Fruit fly (Drosophila melanogaster) whole organism, prepupa: ENCODE results near the gene Reg-2.

Source experiments
- Blimp-1 ChIP-seq: fragments of 200-800 bp; sonication (Bioruptor generic); optimal IDR thresholded peaks from 3 replicates; lab custom pipeline; 2017; ENCODE audit warnings: missing biosample characterization, missing genetic modification characterization, mild to moderate bottlenecking, moderate library complexity, missing genetic modification reagents
- CG10669 ChIP-seq: fragments of 200-800 bp; sonication (Bioruptor generic); optimal IDR thresholded peaks from 3 replicates; lab custom pipeline; 2018; ENCODE audit warnings: missing biosample characterization, mild to moderate bottlenecking, missing genetic modification characterization, moderate library complexity
- CG11294 ChIP-seq: fragments of 200-800 bp; sonication (Bioruptor generic); IDR thresholded peaks from 2 replicates; pipeline ENCODE4 v1.3.6; 2022; ENCODE audit warnings: missing biosample characterization, missing genetic modification characterization
- CG11902 ChIP-seq: fragments of 200-800 bp; sonication (Bioruptor generic); optimal IDR thresholded peaks from 3 replicates; lab custom pipeline; 2016; ENCODE audit warnings: missing biosample characterization, missing genetic modification characterization
- CG1621 ChIP-seq: fragments of 200-800 bp; sonication (Bioruptor generic); optimal IDR thresholded peaks from 3 replicates; lab custom pipeline; 2018; ENCODE audit warnings: missing biosample characterization, mild to moderate bottlenecking, missing genetic modification characterization
- CG16779 ChIP-seq: fragments of 200-800 bp; sonication (Bioruptor generic); optimal IDR thresholded peaks from 3 replicates; lab custom pipeline; 2017; ENCODE audit warnings: missing biosample characterization, mild to moderate bottlenecking, missing genetic modification characterization
- CG3032 ChIP-seq: fragments of 200-800 bp; optimal IDR thresholded peaks from 2 replicates; lab custom pipeline; 2019; ENCODE audit warnings: missing biosample characterization, mild to moderate bottlenecking, missing genetic modification characterization, moderate library complexity
- CG31627 ChIP-seq: fragments of 200-800 bp; sonication (Bioruptor generic); optimal IDR thresholded peaks from 3 replicates; lab custom pipeline; 2016; ENCODE audit warnings: missing biosample characterization, missing genetic modification characterization
- CG34406 ChIP-seq: fragments of 200-800 bp; sonication (Bioruptor generic); optimal IDR thresholded peaks from 3 replicates; lab custom pipeline; 2016; ENCODE audit warnings: missing biosample characterization, missing genetic modification characterization
- CG6163 ChIP-seq: fragments of 200-800 bp; sonication (Bioruptor generic); IDR thresholded peaks from 3 replicates; pipeline ENCODE4 v1.3.6; 2022; ENCODE audit warnings: missing biosample characterization, missing genetic modification characterization
- CG6276 ChIP-seq: fragments of 200-800 bp; sonication (Bioruptor generic); optimal IDR thresholded peaks from 2 replicates; lab custom pipeline; 2017; ENCODE audit warnings: missing biosample characterization, mild to moderate bottlenecking, missing genetic modification characterization
- CG6792 ChIP-seq: fragments of 200-800 bp; sonication (Bioruptor generic); optimal IDR thresholded peaks from 3 replicates; lab custom pipeline; 2016; ENCODE audit warnings: missing biosample characterization, missing genetic modification characterization
- CG6808 ChIP-seq: fragments of 200-800 bp; sonication (Bioruptor generic); optimal IDR thresholded peaks from 3 replicates; lab custom pipeline; 2017; ENCODE audit warnings: missing biosample characterization, missing genetic modification characterization, mild to moderate bottlenecking, moderate library complexity, missing genetic modification reagents
- CG6854 ChIP-seq: fragments of 200-800 bp; sonication (Bioruptor generic); optimal IDR thresholded peaks from 2 replicates; lab custom pipeline; 2017; ENCODE audit warnings: missing biosample characterization, mild to moderate bottlenecking, missing genetic modification characterization
- CG7368 ChIP-seq: fragments of 200-800 bp; sonication (Bioruptor generic); optimal IDR thresholded peaks from 3 replicates; lab custom pipeline; 2016; ENCODE audit warnings: missing biosample characterization, missing genetic modification characterization
- CG8119 ChIP-seq: fragments of 200-800 bp; sonication (Bioruptor generic); IDR thresholded peaks from 3 replicates; pipeline ENCODE4 v1.3.6; 2022; ENCODE audit warnings: missing biosample characterization, missing genetic modification characterization
- CG8319 ChIP-seq: fragments of 200-800 bp; sonication (Bioruptor generic); optimal IDR thresholded peaks from 3 replicates; lab custom pipeline; 2016; ENCODE audit warnings: missing biosample characterization, missing genetic modification characterization
- CG8632 ChIP-seq: fragments of 200-800 bp; sonication (Bioruptor generic); optimal IDR thresholded peaks from 3 replicates; lab custom pipeline; 2016; ENCODE audit warnings: missing biosample characterization, missing genetic modification characterization
- Eip75B ChIP-seq: fragments of 200-800 bp; sonication (Bioruptor generic); optimal IDR thresholded peaks from 3 replicates; lab custom pipeline; 2016; ENCODE audit warnings: missing biosample characterization, missing genetic modification characterization
- Eip78C ChIP-seq: fragments of 200-800 bp; sonication (Bioruptor generic); peaks from one replicate; lab custom pipeline; 2016; ENCODE audit warnings: missing biosample characterization, missing genetic modification characterization
- Eip93F ChIP-seq: fragments of 200-800 bp; sonication (Bioruptor generic); optimal IDR thresholded peaks from 2 replicates; lab custom pipeline; 2016; ENCODE audit warnings: missing biosample characterization, mild to moderate bottlenecking, missing genetic modification characterization
- Ets21C ChIP-seq: fragments of 200-800 bp; sonication (Bioruptor generic); optimal IDR thresholded peaks from 3 replicates; lab custom pipeline; 2016; ENCODE audit warnings: missing biosample characterization, missing genetic modification characterization
- Gug ChIP-seq: fragments of 200-800 bp; sonication (Bioruptor generic); IDR thresholded peaks from 2 replicates; pipeline ENCODE4 v1.3.6; 2022; ENCODE audit warnings: missing biosample characterization, missing genetic modification characterization
- Hr38 ChIP-seq: sonication (Bioruptor generic); optimal IDR thresholded peaks from 2 replicates; lab custom pipeline; 2016; ENCODE audit warnings: missing biosample characterization, missing genetic modification characterization
- Hr39 ChIP-seq: fragments of 200-800 bp; sonication (Bioruptor generic); optimal IDR thresholded peaks from 2 replicates; lab custom pipeline; 2016; ENCODE audit warnings: missing biosample characterization, missing genetic modification characterization
- Hr4 ChIP-seq: fragments of 200-800 bp; sonication (Bioruptor generic); optimal IDR thresholded peaks from 3 replicates; lab custom pipeline; 2016; ENCODE audit warnings: missing biosample characterization, missing genetic modification characterization
- Lpt ChIP-seq: fragments of 200-800 bp; sonication (Bioruptor generic); optimal IDR thresholded peaks from 3 replicates; lab custom pipeline; 2016; ENCODE audit warnings: missing biosample characterization, missing genetic modification characterization
- Met ChIP-seq: fragments of 200-800 bp; sonication (Bioruptor generic); optimal IDR thresholded peaks from 3 replicates; lab custom pipeline; 2016; ENCODE audit warnings: missing biosample characterization, missing genetic modification characterization
- OdsH ChIP-seq: fragments of 200-800 bp; sonication (Bioruptor generic); optimal IDR thresholded peaks from 3 replicates; lab custom pipeline; 2016; ENCODE audit warnings: missing biosample characterization, missing genetic modification characterization
- Smox ChIP-seq: fragments of 200-800 bp; sonication (Bioruptor generic); optimal IDR thresholded peaks from 3 replicates; lab custom pipeline; 2016; ENCODE audit warnings: missing biosample characterization, missing genetic modification characterization
- Sox102F ChIP-seq: fragments of 200-800 bp; sonication (Bioruptor generic); optimal IDR thresholded peaks from 2 replicates; lab custom pipeline; 2016; ENCODE audit warnings: missing biosample characterization, mild to moderate bottlenecking, missing genetic modification characterization
- Sox14 ChIP-seq: fragments of 200-800 bp; sonication (Bioruptor generic); optimal IDR thresholded peaks from 3 replicates; lab custom pipeline; 2016; ENCODE audit warnings: missing biosample characterization, missing genetic modification characterization
- Sox15 ChIP-seq: fragments of 200-800 bp; sonication (Bioruptor generic); optimal IDR thresholded peaks from 3 replicates; lab custom pipeline; 2016; ENCODE audit warnings: missing biosample characterization, missing genetic modification characterization
- achi ChIP-seq: fragments of 200-800 bp; sonication (Bioruptor generic); optimal IDR thresholded peaks from 3 replicates; lab custom pipeline; 2016; ENCODE audit warnings: missing biosample characterization, missing genetic modification characterization
- acj6 ChIP-seq: fragments of 200-800 bp; sonication (Bioruptor generic); optimal IDR thresholded peaks from 3 replicates; lab custom pipeline; 2016; ENCODE audit warnings: missing biosample characterization, missing genetic modification characterization
- cyc ChIP-seq: fragments of 200-800 bp; sonication (Bioruptor generic); optimal IDR thresholded peaks from 3 replicates; lab custom pipeline; 2016; ENCODE audit warnings: missing biosample characterization, missing genetic modification characterization
- dsx ChIP-seq: fragments of 200-800 bp; optimal IDR thresholded peaks from 3 replicates; lab custom pipeline; 2019; ENCODE audit warnings: missing biosample characterization, mild to moderate bottlenecking, missing genetic modification characterization, moderate library complexity; ENCODE audit not compliant: poor library complexity, severe bottlenecking
- eg ChIP-seq: fragments of 200-800 bp; sonication (Bioruptor generic); IDR thresholded peaks from 3 replicates; pipeline ENCODE4 v1.3.6; 2022; ENCODE audit warnings: missing biosample characterization, missing genetic modification characterization
- esn ChIP-seq: fragments of 200-800 bp; sonication (Bioruptor generic); optimal IDR thresholded peaks from 2 replicates; lab custom pipeline; 2016; ENCODE audit warnings: missing biosample characterization, mild to moderate bottlenecking, missing genetic modification characterization, moderate library complexity
- fd59A ChIP-seq: fragments of 200-800 bp; sonication (Bioruptor generic); optimal IDR thresholded peaks from 2 replicates; lab custom pipeline; 2017; ENCODE audit warnings: missing biosample characterization, mild to moderate bottlenecking, missing genetic modification characterization, missing genetic modification reagents
- fd85E ChIP-seq: fragments of 200-800 bp; sonication (Bioruptor generic); optimal IDR thresholded peaks from 3 replicates; lab custom pipeline; 2016; ENCODE audit warnings: missing biosample characterization, missing genetic modification characterization
- lz ChIP-seq: fragments of 200-800 bp; sonication (Bioruptor generic); optimal IDR thresholded peaks from 3 replicates; lab custom pipeline; 2016; ENCODE audit warnings: missing biosample characterization, missing genetic modification characterization
- net ChIP-seq: fragments of 200-800 bp; sonication (Bioruptor generic); optimal IDR thresholded peaks from 3 replicates; lab custom pipeline; 2016; ENCODE audit warnings: missing biosample characterization, missing genetic modification characterization
- pdm3 ChIP-seq: fragments of 200-800 bp; sonication (Bioruptor generic); optimal IDR thresholded peaks from 3 replicates; lab custom pipeline; 2016; ENCODE audit warnings: missing biosample characterization, missing genetic modification characterization
- salr ChIP-seq, 2 experiments: fragments of 200-800 bp; sonication (Bioruptor generic); optimal IDR thresholded peaks; 3 replicates each; lab custom pipeline; 2016 to 2018; ENCODE audit warnings: missing biosample characterization in 2 of 2, missing genetic modification characterization in 2 of 2, mild to moderate bottlenecking in 1 of 2
- spab ChIP-seq: fragments of 200-800 bp; sonication (Bioruptor generic); optimal IDR thresholded peaks from 2 replicates; lab custom pipeline; 2017; ENCODE audit warnings: missing biosample characterization, mild to moderate bottlenecking, missing genetic modification characterization, missing genetic modification reagents
- ss ChIP-seq, 2 experiments: fragments of 200-800 bp; sonication (Bioruptor generic); optimal IDR thresholded peaks; 2 replicates in 1 of 2; 3 replicates in 1 of 2; lab custom pipeline; 2017 to 2018; ENCODE audit warnings: mild to moderate bottlenecking in 2 of 2, missing biosample characterization in 2 of 2, missing genetic modification characterization in 2 of 2, moderate library complexity in 1 of 2

The Reg-2 gene

dm6 chr3L:606490-607327 is at the start of gene Reg-2 (continued):
- peak; percentile 33 for TF ChIP-seq Eip78C (GFP tag; lab: Kevin White, UChicago)
- no peak for TF ChIP-seq CG11902
- peak; percentile 12 for TF ChIP-seq Eip75B (GFP tag; lab: Kevin White, UChicago)
- no peak for TF ChIP-seq Smox (GFP tag; lab: Kevin White, UChicago)
- no peak for TF ChIP-seq net
- TF ChIP-seq esn (GFP tag; lab: Kevin White, UChicago): peak; percentile 12
- peak; percentile 15 for TF ChIP-seq CG1621
- TF ChIP-seq CG8319 (GFP tag; lab: Kevin White, UChicago): no peak
- TF ChIP-seq Gug (GFP tag; lab: Robert Waterston, UW): no peak

dm6 chr3L:654019-654418 is 47.6 kb upstream of the Reg-2 start, which contains the start of the genes MED30 and Rev1:
Gene MED30 (minus strand): TSS chr3L:654089.
Gene Rev1 (plus strand): TSS chr3L:654363.
- TF ChIP-seq CG7368 (GFP tag; lab: Kevin White, UChicago) (peak; percentile 91), CG6792 (GFP tag; lab: Kevin White, UChicago) (peak; percentile 90), CG8319 (GFP tag; lab: Kevin White, UChicago) (peak; percentile 92), Sox102F (GFP tag; lab: Kevin White, UChicago) (peak; percentile 95), Sox14 (GFP tag; lab: Kevin White, UChicago) (peak; percentile 94), esn (GFP tag; lab: Kevin White, UChicago) (peak; percentile 97), Eip93F (GFP tag; lab: Kevin White, UChicago) (peak; percentile 72), eg (GFP tag; lab: Robert Waterston, UW) (peak; percentile 92), CG6163 (peak; percentile 92), acj6 (peak; percentile 96), ss (GFP tag; optimal IDR thresholded peaks at IDR 0.05; lab: Kevin White, UChicago) (peak; percentile 38 to 80), spab (GFP tag; lab: Kevin White, UChicago) (peak; percentile 67), CG11902 (peak; percentile 90), CG8119 (GFP tag; lab: Robert Waterston, UW) (peak; percentile 80), Hr39 (GFP tag; lab: Kevin White, UChicago) (peak; percentile 97), achi (peak; percentile 95), salr (GFP tag; optimal IDR thresholded peaks at IDR 0.05; lab: Kevin White, UChicago) (peak; percentile 81 to 85), fd59A (peak; percentile 71), lz (GFP tag; lab: Kevin White, UChicago) (peak; percentile 97), CG8632 (GFP tag; lab: Kevin White, UChicago) (peak; percentile 92), Hr4 (GFP tag; lab: Kevin White, UChicago) (peak; percentile 96), Eip75B (GFP tag; lab: Kevin White, UChicago) (peak; percentile 94), fd85E (GFP tag; lab: Kevin White, UChicago) (peak; percentile 81), CG3032 (tag; lab: Kevin White, UChicago) (peak; percentile 89), CG31627 (peak; percentile 98), CG11294 (GFP tag; lab: Robert Waterston, UW) (peak; percentile 81), CG16779 (peak; percentile 63), CG1621 (peak; percentile 77), Sox15 (peak; percentile 91), CG6808 (GFP tag; lab: Kevin White, UChicago) (peak; percentile 69), CG10669 (GFP tag; lab: Kevin White, UChicago) (peak; percentile 87), dsx (GFP tag; lab: Kevin White, UChicago) (peak; percentile 81), cyc (GFP tag; lab: Kevin White, UChicago) (peak; percentile 97), pdm3 (GFP tag; lab: Kevin White, UChicago) (peak; percentile 97), Smox (GFP tag; lab: Kevin White, UChicago) (peak; percentile 94), CG6854 (GFP tag; lab: Kevin White, UChicago) (peak; percentile 72), Gug (GFP tag; lab: Robert Waterston, UW) (peak; percentile 80), CG34406 (GFP tag; lab: Kevin White, UChicago) (peak; percentile 93), net (peak; percentile 93), Blimp-1 (GFP tag; lab: Kevin White, UChicago) (peak; percentile 64), Hr38 (GFP tag; lab: Kevin White, UChicago) (peak; percentile 92), Ets21C (GFP tag; lab: Kevin White, UChicago) (peak; percentile 95), OdsH (GFP tag; lab: Kevin White, UChicago) (peak; percentile 96), Met (peak; percentile 96), Lpt (GFP tag; lab: Kevin White, UChicago) (peak; percentile 86), CG6276 (peak; percentile 70)
